Fruit fly (Drosophila melanogaster) whole organism, embryonic: ENCODE measurements around the gene CG44437.

Experiments
- ATbp ChIP-seq: fragments of 200-800 bp; sonication (Bioruptor generic); optimal IDR thresholded peaks from 2 replicates; lab custom pipeline; 2017; ENCODE audit warnings: missing biosample characterization, mild to moderate bottlenecking, missing genetic modification characterization, missing genetic modification reagents
- Antp ChIP-seq: fragments of 200-800 bp; sonication (Bioruptor generic); optimal IDR thresholded peaks from 3 replicates; lab custom pipeline; 2016; ENCODE audit warnings: missing biosample characterization, missing genetic modification characterization
- Asciz ChIP-seq: fragments of 200-800 bp; sonication (Bioruptor generic); optimal IDR thresholded peaks from 2 replicates; lab custom pipeline; 2017; ENCODE audit warnings: missing biosample characterization, mild to moderate bottlenecking, missing genetic modification characterization, missing genetic modification reagents
- Blimp-1 ChIP-seq: fragments of 200-800 bp; sonication (Bioruptor generic); optimal IDR thresholded peaks from 3 replicates; lab custom pipeline; 2018; ENCODE audit warnings: missing biosample characterization, missing genetic modification characterization, mild to moderate bottlenecking, moderate library complexity, missing genetic modification reagents
- CG11695 ChIP-seq: fragments of 200-800 bp; sonication (Bioruptor generic); IDR thresholded peaks from 3 replicates; pipeline ENCODE4 v1.3.6; 2022; ENCODE audit warnings: missing biosample characterization, missing genetic modification characterization
- CG12219 ChIP-seq: fragments of 200-800 bp; sonication (Bioruptor generic); optimal IDR thresholded peaks from 3 replicates; lab custom pipeline; 2018; ENCODE audit warnings: missing biosample characterization, mild to moderate bottlenecking, missing genetic modification characterization
- CG12769 ChIP-seq: fragments of 200-800 bp; sonication (Bioruptor generic); optimal IDR thresholded peaks from 2 replicates; lab custom pipeline; 2019; ENCODE audit warnings: missing biosample characterization, mild to moderate bottlenecking, missing genetic modification characterization, moderate library complexity
- CG13894 ChIP-seq: fragments of 200-800 bp; sonication (Bioruptor generic); optimal IDR thresholded peaks from 3 replicates; lab custom pipeline; 2018; ENCODE audit warnings: missing biosample characterization, mild to moderate bottlenecking, missing genetic modification characterization, moderate library complexity
- CG15269 ChIP-seq: fragments of 200-800 bp; sonication (Bioruptor generic); optimal IDR thresholded peaks from 2 replicates; lab custom pipeline; 2018; ENCODE audit warnings: missing biosample characterization, mild to moderate bottlenecking, missing genetic modification characterization, moderate library complexity
- CG1602 ChIP-seq: fragments of 200-800 bp; sonication (Bioruptor generic); optimal IDR thresholded peaks from 3 replicates; lab custom pipeline; 2016; ENCODE audit warnings: missing biosample characterization, missing genetic modification characterization
- CG1603 ChIP-seq: fragments of 200-800 bp; sonication (Bioruptor generic); optimal IDR thresholded peaks from 2 replicates; lab custom pipeline; 2019; ENCODE audit warnings: missing biosample characterization, mild to moderate bottlenecking, missing genetic modification characterization, moderate library complexity
- CG17328 ChIP-seq: fragments of 200-800 bp; sonication (Bioruptor generic); IDR thresholded peaks from 2 replicates; pipeline ENCODE4 v1.3.6; 2022; ENCODE audit warnings: missing biosample characterization, missing genetic modification characterization
- CG17361 ChIP-seq: fragments of 200-800 bp; sonication (Bioruptor generic); IDR thresholded peaks from 3 replicates; pipeline ENCODE4 v1.3.6; 2022; ENCODE audit warnings: missing biosample characterization, missing genetic modification characterization
- CG2199 ChIP-seq: fragments of 200-800 bp; sonication (Bioruptor generic); IDR thresholded peaks from 3 replicates; pipeline ENCODE4 v1.3.6; 2022; ENCODE audit warnings: missing biosample characterization, missing genetic modification characterization
- CG3281 ChIP-seq: fragments of 200-800 bp; sonication (Bioruptor generic); optimal IDR thresholded peaks from 3 replicates; lab custom pipeline; 2017; ENCODE audit warnings: missing biosample characterization, mild to moderate bottlenecking, missing genetic modification characterization
- CG33213 ChIP-seq: fragments of 200-800 bp; sonication (Bioruptor generic); optimal IDR thresholded peaks from 3 replicates; lab custom pipeline; 2016; ENCODE audit warnings: missing biosample characterization, missing genetic modification characterization
- CG3407 ChIP-seq: fragments of 200-800 bp; sonication (Bioruptor generic); optimal IDR thresholded peaks from 2 replicates; lab custom pipeline; 2018; ENCODE audit warnings: missing biosample characterization, mild to moderate bottlenecking, missing genetic modification characterization
- CG3838 ChIP-seq: fragments of 200-800 bp; sonication (Bioruptor generic); optimal IDR thresholded peaks from 3 replicates; lab custom pipeline; 2016; ENCODE audit warnings: missing biosample characterization, missing genetic modification characterization
- CG5953 ChIP-seq: fragments of 200-800 bp; sonication (Bioruptor generic); IDR thresholded peaks from 2 replicates; pipeline ENCODE4 v1.3.6; 2022; ENCODE audit warnings: missing biosample characterization, missing genetic modification characterization
- CG6683 ChIP-seq: fragments of 200-800 bp; sonication (Bioruptor generic); optimal IDR thresholded peaks from 2 replicates; lab custom pipeline; 2017; ENCODE audit warnings: missing biosample characterization, mild to moderate bottlenecking, missing genetic modification characterization, missing genetic modification reagents
- CG6765 ChIP-seq: fragments of 200-800 bp; sonication (Bioruptor generic); optimal IDR thresholded peaks from 3 replicates; lab custom pipeline; 2017; ENCODE audit warnings: missing biosample characterization, mild to moderate bottlenecking, missing genetic modification characterization
- CG7271 ChIP-seq: fragments of 200-800 bp; sonication (Bioruptor generic); optimal IDR thresholded peaks from 2 replicates; lab custom pipeline; 2018; ENCODE audit warnings: missing biosample characterization, mild to moderate bottlenecking, missing genetic modification characterization, moderate library complexity
- CG7556 ChIP-seq: fragments of 200-800 bp; sonication (Bioruptor generic); optimal IDR thresholded peaks from 2 replicates; lab custom pipeline; 2017; ENCODE audit warnings: missing biosample characterization, mild to moderate bottlenecking, missing genetic modification characterization
- CG8765 ChIP-seq: fragments of 200-800 bp; sonication (Bioruptor generic); IDR thresholded peaks from 2 replicates; pipeline ENCODE4 v1.3.6; 2022; ENCODE audit warnings: missing biosample characterization, missing genetic modification characterization
- CG9727 ChIP-seq: fragments of 200-800 bp; sonication (Bioruptor generic); optimal IDR thresholded peaks from 3 replicates; lab custom pipeline; 2017; ENCODE audit warnings: missing biosample characterization, mild to moderate bottlenecking, missing genetic modification characterization
- Dbx ChIP-seq: fragments of 200-800 bp; sonication (Bioruptor generic); IDR thresholded peaks from 3 replicates; pipeline ENCODE4 v1.3.6; 2022; ENCODE audit warnings: missing biosample characterization, missing genetic modification characterization
- Dek ChIP-seq: fragments of 200-800 bp; sonication (Bioruptor generic); optimal IDR thresholded peaks from 3 replicates; lab custom pipeline; 2019; ENCODE audit warnings: missing biosample characterization, mild to moderate bottlenecking, missing genetic modification characterization, moderate library complexity
- Hr39 ChIP-seq: fragments of >200 bp; optimal IDR thresholded peaks from 2 replicates; lab custom pipeline; 2017
- NC2β ChIP-seq: fragments of 200-800 bp; sonication (Bioruptor generic); optimal IDR thresholded peaks from 2 replicates; lab custom pipeline; 2016; ENCODE audit warnings: missing biosample characterization, missing genetic modification characterization
- Nf-YC ChIP-seq: fragments of 200-800 bp; optimal IDR thresholded peaks from 3 replicates; lab custom pipeline; 2019; ENCODE audit warnings: missing biosample characterization, mild to moderate bottlenecking, missing genetic modification characterization, moderate library complexity
- Stat92E ChIP-seq, 3 experiments: fragments of >200 bp in 2 of 3; fragments of 200-800 bp in 1 of 3; sonication (Bioruptor generic) in 1 of 3; optimal IDR thresholded peaks; 2 replicates each; lab custom pipeline; 2017 to 2019; ENCODE audit warnings: missing biosample characterization in 3 of 3, missing genetic modification characterization in 3 of 3, mild to moderate bottlenecking in 1 of 3, moderate library complexity in 1 of 3
- TFAM ChIP-seq: fragments of 200-800 bp; sonication (Bioruptor generic); optimal IDR thresholded peaks from 2 replicates; lab custom pipeline; 2017; ENCODE audit warnings: missing biosample characterization, missing genetic modification characterization, inconsistent platforms
- Xrp1 ChIP-seq: fragments of 200-800 bp; sonication (Bioruptor generic); IDR thresholded peaks from 2 replicates; pipeline ENCODE4 v1.3.6; 2022; ENCODE audit warnings: missing biosample characterization, missing genetic modification characterization
- ab ChIP-seq: fragments of 200-800 bp; sonication (Bioruptor generic); optimal IDR thresholded peaks from 2 replicates; lab custom pipeline; 2016; ENCODE audit warnings: missing biosample characterization, missing genetic modification characterization
- amos ChIP-seq: fragments of 200-800 bp; sonication (Bioruptor generic); IDR thresholded peaks from 2 replicates; pipeline ENCODE4 v1.3.6; 2022; ENCODE audit warnings: missing biosample characterization, missing genetic modification characterization; ENCODE audit not compliant: partially characterized antibody
- bsh ChIP-seq, 2 experiments: fragments of 200-800 bp; sonication (Bioruptor generic); optimal IDR thresholded peaks; 2 replicates each; lab custom pipeline; 2017 to 2018; ENCODE audit warnings: mild to moderate bottlenecking in 2 of 2, missing biosample characterization in 2 of 2, missing genetic modification characterization in 2 of 2, moderate library complexity in 1 of 2
- btn ChIP-seq: fragments of 200-800 bp; sonication (Bioruptor generic); optimal IDR thresholded peaks from 2 replicates; lab custom pipeline; 2016; ENCODE audit warnings: missing biosample characterization, missing genetic modification characterization
- chinmo ChIP-seq: fragments of 200-800 bp; sonication (Bioruptor generic); IDR thresholded peaks from 4 replicates; pipeline ENCODE4 v1.3.6; 2022; ENCODE audit warnings: missing biosample characterization, missing genetic modification characterization; ENCODE audit not compliant: partially characterized antibody
- croc ChIP-seq: fragments of 200-800 bp; sonication (Bioruptor generic); conservative IDR thresholded peaks from 3 replicates; pipeline ENCODE4 v1.3.6; 2022; ENCODE audit warnings: missing biosample characterization, missing genetic modification characterization
- dmrt99B ChIP-seq: fragments of 200-800 bp; sonication (Bioruptor generic); optimal IDR thresholded peaks from 2 replicates; lab custom pipeline; 2018; ENCODE audit warnings: missing biosample characterization, mild to moderate bottlenecking, missing genetic modification characterization, moderate library complexity
- ken ChIP-seq: fragments of 200-800 bp; sonication (Bioruptor generic); IDR thresholded peaks from 3 replicates; pipeline ENCODE4 v1.3.6; 2022; ENCODE audit warnings: missing biosample characterization, missing genetic modification characterization
- knrl ChIP-seq: fragments of 200-800 bp; sonication (Bioruptor generic); IDR thresholded peaks from 3 replicates; pipeline ENCODE4 v1.3.6; 2022; ENCODE audit warnings: missing biosample characterization, missing genetic modification characterization; ENCODE audit not compliant: partially characterized antibody
- mld ChIP-seq: fragments of 200-800 bp; sonication (Bioruptor generic); IDR thresholded peaks from 3 replicates; pipeline ENCODE4 v1.3.6; 2022; ENCODE audit warnings: missing biosample characterization, missing genetic modification characterization; ENCODE audit not compliant: partially characterized antibody
- p53 ChIP-seq: fragments of 200-800 bp; sonication (Bioruptor generic); optimal IDR thresholded peaks from 2 replicates; lab custom pipeline; 2016; ENCODE audit warnings: missing biosample characterization, missing genetic modification characterization
- row ChIP-seq: fragments of 200-800 bp; sonication (Bioruptor generic); IDR thresholded peaks from 3 replicates; pipeline ENCODE4 v1.3.6; 2022; ENCODE audit warnings: missing biosample characterization, missing genetic modification characterization
- sens ChIP-seq: fragments of 200-800 bp; sonication (Bioruptor generic); peaks from one replicate; lab custom pipeline; 2016; ENCODE audit warnings: missing biosample characterization, missing genetic modification characterization
- slp2 ChIP-seq: fragments of 200-800 bp; sonication (Bioruptor generic); optimal IDR thresholded peaks from 2 replicates; lab custom pipeline; 2016; ENCODE audit warnings: missing biosample characterization, missing genetic modification characterization
- tap ChIP-seq: fragments of 200-800 bp; optimal IDR thresholded peaks from 3 replicates; lab custom pipeline; 2019; ENCODE audit warnings: missing biosample characterization, mild to moderate bottlenecking, missing genetic modification characterization, moderate library complexity
- zen ChIP-seq: fragments of 200-800 bp; sonication (Bioruptor generic); optimal IDR thresholded peaks from 3 replicates; lab custom pipeline; 2018; ENCODE audit warnings: missing biosample characterization, mild to moderate bottlenecking, missing genetic modification characterization, moderate library complexity
- zen2 ChIP-seq: fragments of 200-800 bp; sonication (Bioruptor generic); IDR thresholded peaks from 3 replicates; pipeline ENCODE4 v1.3.6; 2022; ENCODE audit warnings: missing biosample characterization, missing genetic modification characterization; ENCODE audit not compliant: partially characterized antibody

The CG44437 gene

DNA sequence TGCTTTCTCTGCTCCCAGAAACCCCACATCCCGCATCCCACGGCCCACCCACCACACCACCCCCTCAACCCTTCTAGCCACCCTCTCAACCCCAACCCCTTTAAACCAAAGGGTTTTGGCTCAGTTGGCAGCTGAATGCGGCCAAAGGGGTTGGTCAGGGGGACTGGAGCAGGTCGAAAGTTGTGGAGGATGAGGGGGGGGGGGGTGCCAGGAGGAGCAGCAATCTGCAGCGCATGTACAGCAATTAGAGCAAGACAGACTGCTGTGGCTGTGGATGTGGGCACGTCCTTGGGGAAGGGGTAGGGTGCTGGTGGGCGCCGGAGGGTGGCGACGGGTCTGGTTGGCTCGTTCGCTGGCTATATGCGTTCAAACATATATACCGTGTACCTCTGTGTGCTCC is 6.5 kb upstream of the CG44437 start (continued):
- no peak for TF ChIP-seq row (GFP tag; lab: Robert Waterston, UW)
- TF ChIP-seq Blimp-1 (GFP tag; lab: Kevin White, UChicago), result no peak
- TF ChIP-seq NC2β (GFP tag; lab: Kevin White, UChicago), result no peak
- TF ChIP-seq p53 (GFP tag; lab: Kevin White, UChicago), result no peak
- TF ChIP-seq ATbp (GFP tag; lab: Kevin White, UChicago), result no peak
- no peak for TF ChIP-seq CG12769 (tag; lab: Kevin White, UChicago)
- TF ChIP-seq slp2, result no peak
- TF ChIP-seq btn, result no peak
- no peak for TF ChIP-seq mld (GFP tag; lab: Robert Waterston, UW)
- TF ChIP-seq Hr39 (lab: Kevin White, UChicago), result peak; percentile 50
- no peak for TF ChIP-seq CG3407 (GFP tag; lab: Kevin White, UChicago)
- TF ChIP-seq CG2199 (GFP tag; lab: Robert Waterston, UW), result no peak
- TF ChIP-seq CG5953 (GFP tag; lab: Robert Waterston, UW), result peak; percentile 13; the same call in 1 of the 2 replicates
- TF ChIP-seq CG13894 (tag; lab: Kevin White, UChicago), result peak; percentile 5
- TF ChIP-seq CG12219, result no peak
- no peak for TF ChIP-seq CG8765 (GFP tag; lab: Robert Waterston, UW)
- no peak for TF ChIP-seq CG1603 (tag; lab: Kevin White, UChicago)
- no peak for TF ChIP-seq CG33213
- TF ChIP-seq CG17328 (GFP tag; lab: Robert Waterston, UW), result no peak
- 0 out of 3 replicates have a peak, but pooled peaks have one; percentile 12 for TF ChIP-seq Dbx (GFP tag; lab: Robert Waterston, UW)
- TF ChIP-seq Nf-YC (tag; lab: Kevin White, UChicago), result no peak
- 0 out of 4 replicates have a peak, but pooled peaks have one; percentile 50 for TF ChIP-seq chinmo

DNA sequence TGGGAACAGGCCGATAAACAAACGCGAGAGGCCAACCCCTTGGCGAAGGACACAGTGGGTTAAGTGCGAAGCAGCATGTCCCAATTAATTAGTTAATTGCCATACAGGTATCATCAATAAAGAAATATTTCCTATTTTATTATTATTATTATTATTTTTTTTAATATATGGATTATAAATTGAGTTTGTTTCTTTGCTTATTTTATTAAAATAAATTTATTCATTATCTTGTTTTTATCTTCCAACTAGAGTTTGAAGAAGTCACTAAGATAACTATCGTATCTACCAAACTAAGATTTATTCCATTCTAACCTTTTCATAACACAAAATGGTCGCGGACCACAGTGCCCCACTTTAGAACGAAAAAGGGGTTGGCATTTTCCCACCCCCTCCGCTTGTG is 6.0 kb upstream of the CG44437 start:
- TF ChIP-seq dmrt99B (tag; lab: Kevin White, UChicago), result peak; percentile 66
- peak in 1 of 2 experiments; percentile 48 for TF ChIP-seq bsh (GFP tag; optimal IDR thresholded peaks at IDR 0.05; lab: Kevin White, UChicago)
- TF ChIP-seq CG33213, result no peak
- no peak for TF ChIP-seq TFAM
- TF ChIP-seq CG7271 (tag; lab: Kevin White, UChicago), result no peak
- no peak for TF ChIP-seq zen2 (GFP tag; lab: Robert Waterston, UW)
- TF ChIP-seq knrl, result no peak
- no peak for TF ChIP-seq CG6765 (GFP tag; lab: Kevin White, UChicago)
- peak; percentile 56 for TF ChIP-seq CG15269 (tag; lab: Kevin White, UChicago)
- peak; percentile 21 for TF ChIP-seq CG6683 (GFP tag; lab: Kevin White, UChicago)
- TF ChIP-seq Asciz (GFP tag; lab: Kevin White, UChicago), result peak; percentile 0
- TF ChIP-seq Stat92E (GFP tag; optimal IDR thresholded peaks at IDR 0.05; lab: Kevin White, UChicago), result no peak
- TF ChIP-seq ken, result no peak
- no peak for TF ChIP-seq zen (tag; lab: Kevin White, UChicago)
- 0 out of 3 replicates have a peak, but pooled peaks have one; percentile 27 for TF ChIP-seq CG11695 (GFP tag; lab: Robert Waterston, UW)
- TF ChIP-seq CG17361 (GFP tag; lab: Robert Waterston, UW), result peak; percentile 50; the same call in 1 of the 3 replicates
- TF ChIP-seq Hr39 (lab: Kevin White, UChicago), result no peak
- TF ChIP-seq slp2, result no peak
- TF ChIP-seq Xrp1 (GFP tag; lab: Robert Waterston, UW), result peak; percentile 26; the same call in 1 of the 2 replicates
- TF ChIP-seq sens (GFP tag; lab: Kevin White, UChicago), result peak; percentile 28
- TF ChIP-seq CG1602 (GFP tag; lab: Kevin White, UChicago), result no peak
- TF ChIP-seq Dek (tag; lab: Kevin White, UChicago), result peak; percentile 1
- peak; percentile 9 for TF ChIP-seq tap (tag; lab: Kevin White, UChicago)
- TF ChIP-seq CG3838 (GFP tag; lab: Kevin White, UChicago), result no peak
- TF ChIP-seq CG7556 (GFP tag; lab: Kevin White, UChicago), result peak; percentile 71
- no peak for TF ChIP-seq Antp (GFP tag; lab: Kevin White, UChicago)
- TF ChIP-seq CG9727 (GFP tag; lab: Kevin White, UChicago), result peak; percentile 46
- peak; percentile 37 for TF ChIP-seq CG3281 (GFP tag; lab: Kevin White, UChicago)
- no peak; the same call in 2 of the 3 replicates for TF ChIP-seq croc
- TF ChIP-seq amos, result no peak
- no peak for TF ChIP-seq ab (GFP tag; lab: Kevin White, UChicago)
